Worm (Caenorhabditis elegans): ENCODE measurements around the gene dif-1.
A peak's percentile ranks its signal among the peaks of the same experiment; 100 is the strongest.

The dif-1 gene

DNA sequence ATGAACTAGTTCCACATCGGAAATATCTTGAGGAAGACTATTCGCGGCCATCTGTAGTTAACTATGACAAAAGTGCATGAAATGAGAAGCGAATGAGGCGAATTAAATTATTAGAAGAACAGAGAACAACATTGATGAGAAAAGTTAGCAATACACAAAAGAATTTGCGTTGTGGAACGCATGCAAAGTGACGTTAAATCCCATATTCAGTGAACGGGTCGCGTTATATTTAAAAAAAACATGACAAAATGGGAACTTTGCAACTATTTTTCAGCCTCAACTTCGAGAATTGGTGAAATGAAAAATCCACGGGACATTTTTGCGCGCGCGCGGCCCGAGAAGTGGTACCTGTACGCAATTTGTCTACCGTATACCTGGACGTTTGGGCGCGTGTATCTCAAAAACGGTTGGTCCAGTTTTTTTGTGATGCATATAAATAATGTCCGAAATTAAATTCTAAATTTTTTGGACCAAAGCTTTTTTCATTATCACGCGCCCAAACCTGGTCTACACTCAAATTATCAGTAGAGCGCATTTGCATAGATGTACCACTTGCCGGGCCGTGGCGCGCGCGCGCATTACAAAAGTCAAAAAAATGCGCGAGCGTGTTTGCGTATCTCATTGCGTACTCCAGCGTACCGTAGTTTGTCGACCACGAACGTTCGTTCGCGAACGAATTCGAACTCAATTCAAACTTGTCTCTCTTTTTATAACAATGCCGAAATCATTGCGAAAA is 4.8 kb downstream of the dif-1 start, which contains the start of the genes cdd-2 and oef-1:
Gene cdd-2 (minus strand): TSS at position 51 of the 736 bp plus-strand sequence.
Gene oef-1 (plus strand): TSS at position 575 of the 736 bp plus-strand sequence.
- TF ChIP-seq ceh-22 (tag; optimal IDR thresholded peaks at IDR 0.05), result no peak
- no peak for TF ChIP-seq zip-5 (tag; optimal IDR thresholded peaks at IDR 0.05)
- TF ChIP-seq ceh-9 (tag; optimal IDR thresholded peaks at IDR 0.05), result no peak
- no peak for TF ChIP-seq hlh-15 (tag; optimal IDR thresholded peaks at IDR 0.05)
- no peak for TF ChIP-seq sox-4 (tag; optimal IDR thresholded peaks at IDR 0.05)
- TF ChIP-seq lin-11 (tag; optimal IDR thresholded peaks at IDR 0.05), result no peak
- TF ChIP-seq F13H6.1 (tag; optimal IDR thresholded peaks at IDR 0.05), result no peak
- no peak for TF ChIP-seq sdc-2 (tag; optimal IDR thresholded peaks at IDR 0.05)
- TF ChIP-seq C38D4.7 (GFP tag; optimal IDR thresholded peaks at IDR 0.05), result no peak
- no peak for TF ChIP-seq npax-4 (tag; optimal IDR thresholded peaks at IDR 0.05)
- no peak for TF ChIP-seq syd-9 (tag; optimal IDR thresholded peaks at IDR 0.05)
- no peak for TF ChIP-seq mec-3 (tag; optimal IDR thresholded peaks at IDR 0.05; ENCODE audit: borderline replicate concordance)
- TF ChIP-seq unc-55 (GFP tag; optimal IDR thresholded peaks at IDR 0.05), result no peak
- no peak for TF ChIP-seq ceh-6 (GFP tag; optimal IDR thresholded peaks at IDR 0.05)

DNA sequence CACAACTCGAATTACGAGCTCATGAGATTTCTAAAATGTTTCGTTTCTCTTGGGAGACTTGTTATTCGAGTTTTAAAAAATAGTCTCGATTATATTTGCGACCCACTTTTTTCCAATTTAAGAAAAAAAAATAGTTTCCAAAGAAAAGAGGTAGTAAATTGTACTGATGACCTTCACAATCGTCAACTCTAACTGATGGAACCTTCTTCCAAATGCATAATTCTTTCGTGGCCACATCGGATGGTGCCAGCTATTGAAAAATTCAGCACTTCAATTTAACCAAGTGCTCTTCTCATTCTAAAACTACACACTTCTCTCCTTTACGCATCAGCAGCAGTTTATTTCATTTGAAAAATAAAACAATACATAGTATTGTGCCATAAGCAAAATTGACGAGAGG is 9.1 kb downstream of the dif-1 start:
- no peak for TF ChIP-seq ceh-14 (tag; optimal IDR thresholded peaks at IDR 0.05)
- no peak for TF ChIP-seq pha-2 (tag; optimal IDR thresholded peaks at IDR 0.05)
- no peak for TF ChIP-seq unc-3 (GFP tag; conservative IDR thresholded peaks at IDR 0.05)
- TF ChIP-seq unc-3 (tag; optimal IDR thresholded peaks at IDR 0.05), result no peak
- no peak for TF ChIP-seq T23F11.4 (GFP tag; optimal IDR thresholded peaks at IDR 0.05)
- TF ChIP-seq ceh-24 (tag; optimal IDR thresholded peaks at IDR 0.05), result no peak
- no peak for TF ChIP-seq pax-1 (tag; optimal IDR thresholded peaks at IDR 0.05)
- no peak for TF ChIP-seq hlh-6 (tag; optimal IDR thresholded peaks at IDR 0.05)
- no peak for TF ChIP-seq ceh-48 (tag; optimal IDR thresholded peaks at IDR 0.05)
- no peak for TF ChIP-seq che-1 (tag; optimal IDR thresholded peaks at IDR 0.05)
- no peak for TF ChIP-seq sox-4 (tag; optimal IDR thresholded peaks at IDR 0.05)
- TF ChIP-seq fax-1 (tag; optimal IDR thresholded peaks at IDR 0.05), result no peak
- no peak for TF ChIP-seq mec-3 (tag; optimal IDR thresholded peaks at IDR 0.05; ENCODE audit: borderline replicate concordance)
- no peak for TF ChIP-seq ceh-18 (tag; optimal IDR thresholded peaks at IDR 0.05)
- no peak for TF ChIP-seq Y22D7AL.16 (tag; optimal IDR thresholded peaks at IDR 0.05)
- no peak for TF ChIP-seq unc-86 (tag; optimal IDR thresholded peaks at IDR 0.05)
- no peak for TF ChIP-seq hlh-15 (tag; optimal IDR thresholded peaks at IDR 0.05)
- no peak for TF ChIP-seq madf-2 (tag; optimal IDR thresholded peaks at IDR 0.05)

DNA sequence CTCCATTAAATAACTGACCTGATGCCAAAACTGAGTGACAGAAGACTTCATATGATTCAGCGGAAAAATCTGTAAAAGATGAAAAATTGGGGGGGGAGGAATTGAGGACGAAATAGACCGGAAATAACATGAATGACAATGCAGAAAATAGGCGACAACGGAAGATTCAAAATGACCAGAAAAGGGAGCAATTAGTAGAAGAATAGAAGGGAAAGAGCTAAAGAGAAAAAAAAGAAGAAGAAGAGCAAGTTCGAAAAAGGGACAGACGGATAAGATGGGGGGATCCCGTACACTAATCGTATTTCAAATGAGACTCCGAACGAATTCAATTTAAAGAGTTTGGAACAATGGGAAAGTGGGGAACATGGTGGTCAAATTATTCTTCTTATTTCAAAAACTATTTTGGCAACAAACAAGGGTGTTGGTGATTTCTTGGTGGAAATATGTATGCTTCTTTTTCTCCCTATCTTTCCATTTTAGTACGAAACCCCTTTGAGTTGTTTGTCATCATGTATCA is 10.3 kb downstream of the dif-1 start, which contains the start of gene R05G6.10:
Gene R05G6.10 (minus strand): TSS at position 51 of the 517 bp plus-strand sequence.
- no peak for TF ChIP-seq nhr-11 (tag; optimal IDR thresholded peaks at IDR 0.05)
- TF ChIP-seq unc-42 (tag; optimal IDR thresholded peaks at IDR 0.05), result peak; percentile 92
- no peak for TF ChIP-seq ceh-2 (tag; optimal IDR thresholded peaks at IDR 0.05)
- no peak for TF ChIP-seq ceh-19 (GFP tag; optimal IDR thresholded peaks at IDR 0.05)

DNA sequence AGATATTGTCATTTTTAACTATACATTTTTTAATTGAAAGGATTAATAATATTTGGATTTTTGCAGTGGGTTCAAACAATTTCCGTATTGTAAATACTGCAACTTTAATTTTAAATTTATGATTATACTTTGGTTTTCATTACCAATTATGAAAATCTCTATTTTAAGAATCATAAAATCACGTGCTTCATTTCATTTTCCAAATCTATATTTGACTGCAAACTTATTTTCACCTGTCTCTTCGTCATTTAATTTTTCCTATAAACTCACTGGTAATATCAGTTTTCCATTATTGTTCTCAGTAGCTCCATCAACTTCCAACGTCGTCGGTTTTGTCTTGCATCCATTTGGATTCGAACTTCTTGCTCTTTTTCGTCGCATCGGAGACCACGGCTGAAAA is 20.4 kb downstream of the dif-1 start, which contains the start of gene R05G6.1:
Gene R05G6.1 (plus strand): TSS at position 301 of the 400 bp plus-strand sequence.
- no peak for TF ChIP-seq ceh-34 (tag; optimal IDR thresholded peaks at IDR 0.05)
- TF ChIP-seq ref-2 (tag; optimal IDR thresholded peaks at IDR 0.05), result no peak
- no peak for TF ChIP-seq ztf-16 (tag; optimal IDR thresholded peaks at IDR 0.05)
- no peak for TF ChIP-seq K02D7.2 (tag; optimal IDR thresholded peaks at IDR 0.05)
- TF ChIP-seq ceh-9 (tag; optimal IDR thresholded peaks at IDR 0.05), result no peak
- no peak for TF ChIP-seq ceh-22 (tag; optimal IDR thresholded peaks at IDR 0.05)
- no peak for TF ChIP-seq mec-3 (tag; optimal IDR thresholded peaks at IDR 0.05; ENCODE audit: borderline replicate concordance)
- TF ChIP-seq lim-6 (tag; optimal IDR thresholded peaks at IDR 0.05), result no peak
- TF ChIP-seq ceh-18 (tag; optimal IDR thresholded peaks at IDR 0.05), result no peak
- TF ChIP-seq nhr-232 (tag; optimal IDR thresholded peaks at IDR 0.05), result no peak
- TF ChIP-seq hlh-8 (tag; optimal IDR thresholded peaks at IDR 0.05), result no peak
- TF ChIP-seq ceh-2 (tag; optimal IDR thresholded peaks at IDR 0.05), result no peak
